Worm (Caenorhabditis elegans) whole organism, L4/young adult: Measurements from ENCODE around the gene F11E6.11.

Source experiments
- W03F9.2 ChIP-seq: fragments of 150-350 bp; optimal IDR thresholded peaks from 2 replicates; lab custom pipeline; 2014; ENCODE audit warnings: missing biosample characterization, missing genetic modification characterization
- dao-5 ChIP-seq: sonication (generic microtip); optimal IDR thresholded peaks from 2 replicates; lab custom pipeline; 2016; ENCODE audit warnings: missing genotype, missing genetic modification characterization, moderate library complexity, missing compliant biosample characterization
- him-1 ChIP-seq: sonication (generic microtip); optimal IDR thresholded peaks from 2 replicates; lab custom pipeline; 2016; ENCODE audit warnings: missing genotype, missing genetic modification reagents, missing genetic modification characterization, missing compliant biosample characterization

F11E6.11 gene

DNA sequence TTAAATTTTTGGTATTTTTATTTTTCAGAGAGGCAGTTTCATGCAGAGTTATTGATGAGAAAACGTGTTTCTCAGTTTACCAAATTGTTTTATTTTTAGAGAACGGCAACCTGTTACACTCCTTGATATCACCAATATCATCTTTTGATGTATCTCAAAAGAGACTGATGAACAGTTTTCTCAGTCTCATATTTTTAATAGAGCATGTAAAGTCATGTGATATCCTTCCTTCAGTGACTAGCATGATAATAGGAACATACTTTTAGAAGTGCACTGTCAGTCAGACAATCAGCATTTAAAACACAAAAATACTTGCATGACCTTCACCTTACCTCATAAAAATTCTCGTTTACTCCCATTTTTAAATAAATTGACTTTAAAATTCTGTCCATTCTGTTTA, at the start of gene F11E6.11:
TSS of gene F11E6.11 (plus strand) at position 325 of the 400 bp plus-strand sequence.
- TF ChIP-seq dao-5 (tag; lab: Kevin White, UChicago): no peak
- TF ChIP-seq W03F9.2 (tag; lab: Kevin White, UChicago): no peak
- TF ChIP-seq him-1: no peak

DNA sequence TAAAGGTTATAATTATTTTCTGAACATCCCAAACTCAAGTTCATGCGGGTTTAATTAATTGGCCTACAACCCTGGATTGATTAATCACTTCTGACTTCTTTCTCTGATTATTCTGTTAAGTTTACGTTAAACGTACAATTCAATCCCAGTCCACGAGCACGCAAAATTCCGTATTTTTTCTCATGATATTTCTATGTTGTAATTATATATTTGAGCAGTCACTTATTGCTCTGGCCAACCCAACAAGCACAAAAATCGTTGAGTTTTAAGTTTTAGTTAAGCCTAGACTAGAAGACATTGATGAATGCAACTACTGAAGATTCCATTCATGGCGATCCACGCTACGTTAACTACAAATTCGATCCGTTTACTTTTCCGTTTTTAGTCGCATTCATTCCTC, 46.7 kb upstream of the F11E6.11 start, which contains the start of gene sru-15:
TSS of gene sru-15 (plus strand) at position 301 of the 400 bp plus-strand sequence.
- TF ChIP-seq W03F9.2 (tag; lab: Kevin White, UChicago) (no peak), him-1 (no peak), dao-5 (tag; lab: Kevin White, UChicago) (no peak)

DNA sequence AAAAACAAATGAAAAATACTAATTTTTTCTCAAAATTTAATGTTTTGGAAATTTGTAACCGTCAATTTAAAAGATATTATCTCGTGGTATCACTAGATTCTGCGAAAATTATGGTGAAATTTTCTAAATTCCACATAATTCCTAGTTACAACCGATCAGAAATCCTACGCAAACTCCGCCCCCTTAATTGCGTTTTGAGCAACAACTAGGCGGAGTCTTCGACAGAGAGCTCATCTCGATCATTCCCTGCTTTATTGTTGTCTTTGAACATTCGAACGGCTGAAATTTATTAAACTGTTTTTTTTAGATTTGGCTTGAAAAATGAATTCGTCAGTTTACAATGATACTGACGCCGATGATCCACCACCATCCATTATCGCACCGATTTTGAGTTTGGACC, 43.2 kb upstream of the F11E6.11 start, which contains the start of gene T02D1.4:
TSS of gene T02D1.4 (plus strand) at position 301 of the 400 bp plus-strand sequence.
- TF ChIP-seq W03F9.2 (tag; lab: Kevin White, UChicago): no peak
- TF ChIP-seq dao-5 (tag; lab: Kevin White, UChicago): no peak
- TF ChIP-seq him-1: no peak

DNA sequence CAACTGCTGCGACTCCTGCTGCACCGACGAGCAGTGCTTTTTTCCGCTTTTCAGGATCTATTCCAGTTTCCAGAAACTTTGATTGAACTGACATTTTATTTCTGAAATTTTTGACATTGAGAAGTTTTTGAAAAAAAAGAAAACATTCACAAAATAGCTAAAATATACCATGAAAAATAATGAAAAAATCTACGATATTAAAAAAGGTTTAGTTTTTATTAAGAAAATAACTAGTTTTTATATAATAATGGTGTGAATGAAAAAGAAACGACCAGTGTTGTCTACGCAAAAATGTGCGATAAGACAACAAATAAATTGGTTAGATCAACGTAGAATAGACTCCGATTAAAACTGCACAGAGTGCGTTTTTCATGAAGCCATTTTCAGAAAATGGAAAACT, 37.1 kb upstream of the F11E6.11 start, which contains the start of gene pmp-4:
TSS of gene pmp-4 (minus strand) at position 101 of the 400 bp plus-strand sequence.
- TF ChIP-seq dao-5 (tag; lab: Kevin White, UChicago): no peak
- TF ChIP-seq W03F9.2 (tag; lab: Kevin White, UChicago): no peak
- TF ChIP-seq him-1: no peak

DNA sequence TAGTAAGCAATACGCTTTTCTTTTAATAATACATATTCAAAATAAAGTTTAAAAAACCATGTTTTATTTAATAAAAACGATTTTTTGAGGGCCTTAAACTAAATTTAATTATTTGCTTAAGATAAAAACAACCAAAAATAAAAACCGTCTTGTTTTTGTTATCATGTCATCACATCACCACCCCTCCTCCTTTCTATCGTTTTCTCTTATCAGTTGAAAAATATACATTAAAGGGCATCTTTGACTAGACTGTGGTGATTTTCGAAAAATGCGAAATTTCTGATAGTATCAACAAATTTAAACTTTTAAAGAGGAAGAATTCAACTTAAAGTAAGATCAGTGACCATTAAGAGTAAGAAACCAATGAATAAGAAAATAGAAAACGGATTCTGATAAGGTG, 36.5 kb upstream of the F11E6.11 start:
- TF ChIP-seq dao-5 (tag; lab: Kevin White, UChicago) (no peak), him-1 (no peak)

DNA sequence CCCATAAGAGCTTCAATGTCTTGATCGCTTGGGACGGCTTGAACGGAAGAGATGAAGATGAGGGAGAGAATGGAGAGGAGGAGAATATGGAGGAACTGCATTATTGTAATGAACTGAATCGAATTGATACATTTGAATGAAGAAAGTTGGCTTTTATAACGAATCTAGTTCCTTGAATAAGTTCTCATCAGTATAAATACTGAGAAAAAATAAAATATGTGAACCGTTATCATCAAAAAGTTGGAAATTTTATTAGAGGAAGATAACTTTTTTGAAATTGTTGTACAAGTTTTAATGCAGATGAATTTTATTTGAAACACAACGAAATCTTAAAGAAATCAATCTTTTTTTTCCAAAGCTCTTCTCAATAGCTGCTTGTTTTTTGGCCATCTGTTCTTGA, 35.6 kb upstream of the F11E6.11 start, which contains the start of gene T02D1.7:
TSS of gene T02D1.7 (minus strand) at position 101 of the 400 bp plus-strand sequence.
- no peak for TF ChIP-seq W03F9.2 (tag; lab: Kevin White, UChicago)
- TF ChIP-seq him-1: no peak
- no peak for TF ChIP-seq dao-5 (tag; lab: Kevin White, UChicago)

DNA sequence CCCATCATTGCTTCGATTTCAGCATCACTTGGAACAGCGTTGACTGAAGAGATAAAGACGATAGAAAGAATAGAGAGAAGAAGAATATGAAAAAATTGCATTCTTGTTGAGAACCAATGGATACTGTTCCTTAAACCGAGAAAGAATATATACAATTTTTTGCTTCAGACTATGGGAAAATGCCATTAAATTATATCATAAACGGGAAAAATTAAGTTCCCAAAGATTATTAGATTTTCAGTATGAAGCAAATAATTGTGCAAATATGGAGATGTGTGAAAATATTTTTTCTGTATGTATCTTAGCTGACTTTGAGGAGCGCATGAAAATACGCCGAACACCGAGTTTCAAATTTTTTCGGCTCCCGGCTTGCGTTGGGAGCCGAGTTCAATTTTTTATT, 35.1 kb upstream of the F11E6.11 start, which contains the start of gene T02D1.9:
TSS of gene T02D1.9 (minus strand) at position 101 of the 400 bp plus-strand sequence.
- no peak for TF ChIP-seq dao-5 (tag; lab: Kevin White, UChicago)

DNA sequence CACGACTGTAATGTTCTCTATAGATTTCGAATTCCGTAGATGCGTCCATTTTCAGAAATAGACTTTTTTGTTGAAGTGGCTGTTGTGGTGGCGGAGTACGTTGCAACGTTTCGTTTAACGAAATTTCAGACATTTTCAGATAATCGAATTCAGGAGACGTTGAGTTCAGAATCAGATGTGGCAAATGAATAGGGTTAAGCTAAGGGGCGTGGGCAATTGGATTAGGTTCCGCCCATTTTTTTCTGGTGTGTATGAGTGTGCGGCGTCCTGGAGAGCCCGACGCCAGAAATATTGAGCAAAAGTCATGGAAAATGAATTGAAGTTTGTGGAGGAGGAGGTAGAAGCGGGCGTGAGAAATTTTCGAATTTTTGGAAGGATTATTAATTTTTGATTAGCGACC, 29.3 kb upstream of the F11E6.11 start:
- TF ChIP-seq W03F9.2 (tag; lab: Kevin White, UChicago) (no peak), him-1 (no peak), dao-5 (tag; lab: Kevin White, UChicago) (no peak)

DNA sequence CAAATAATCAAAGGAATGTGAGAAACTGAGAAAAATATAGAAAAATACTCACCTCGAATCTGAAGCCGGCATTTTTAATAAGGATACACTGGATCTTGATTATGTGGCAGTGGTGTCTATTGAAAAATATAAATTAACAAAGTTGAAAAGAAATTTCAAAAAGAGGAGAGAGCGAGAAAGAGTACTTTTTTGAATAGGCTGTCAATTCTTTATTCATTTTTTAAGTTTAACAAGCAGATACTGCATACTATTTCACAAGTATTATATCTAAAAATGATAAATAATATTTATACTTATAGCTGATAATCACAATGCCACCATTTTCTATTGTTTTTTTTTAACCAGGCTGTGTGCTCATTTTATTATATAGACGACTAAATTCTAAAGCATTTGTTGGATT, 24.9 kb upstream of the F11E6.11 start, which contains the start of gene npr-26:
TSS of gene npr-26 (minus strand) at position 101 of the 400 bp plus-strand sequence.
- TF ChIP-seq him-1 (no peak), W03F9.2 (tag; lab: Kevin White, UChicago) (no peak), dao-5 (tag; lab: Kevin White, UChicago) (no peak)

DNA sequence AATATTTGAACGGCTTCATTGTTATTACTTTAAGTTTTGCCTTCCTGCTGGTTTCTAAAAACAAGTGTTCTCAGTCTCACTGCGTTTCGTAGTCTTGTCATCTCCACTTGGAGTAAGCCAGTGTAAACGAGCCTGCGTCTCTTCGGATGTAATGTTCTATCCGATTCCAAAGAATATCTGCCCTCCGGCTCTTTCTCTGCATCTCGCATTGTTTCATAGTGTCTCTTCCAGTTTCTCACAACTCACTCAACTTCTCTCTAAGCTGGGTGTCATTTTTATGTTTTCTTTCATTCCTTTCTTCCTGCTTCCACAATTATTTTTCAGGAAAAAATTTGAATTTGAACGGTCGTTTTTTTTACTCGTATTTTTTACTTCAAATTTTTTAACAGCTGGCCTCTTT, 15.7 kb upstream of the F11E6.11 start:
- TF ChIP-seq dao-5 (tag; lab: Kevin White, UChicago): no peak
- no peak for TF ChIP-seq W03F9.2 (tag; lab: Kevin White, UChicago)
- TF ChIP-seq him-1: no peak

DNA sequence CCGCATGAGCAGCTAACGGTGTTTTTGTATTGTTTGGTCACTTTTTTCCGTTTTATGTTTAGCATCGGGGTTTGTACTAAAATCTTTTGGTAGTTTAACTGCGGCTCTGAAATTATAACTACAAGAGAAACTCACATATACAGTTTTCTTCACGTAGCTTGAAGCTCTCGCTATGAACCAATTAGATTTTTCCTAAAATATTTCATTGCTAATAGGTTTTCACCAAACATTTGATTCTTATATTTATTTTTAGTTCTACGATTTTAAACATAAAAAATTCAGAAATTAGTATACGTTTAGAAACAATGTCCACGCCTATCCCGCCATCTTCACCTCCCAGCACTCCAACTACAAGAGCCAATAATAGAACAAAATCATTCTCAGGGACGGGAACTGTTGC, 15.2 kb upstream of the F11E6.11 start, which contains the start of gene C06A12.3:
TSS of gene C06A12.3 (plus strand) at position 301 of the 400 bp plus-strand sequence.
- no peak for TF ChIP-seq W03F9.2 (tag; lab: Kevin White, UChicago)
- TF ChIP-seq him-1: no peak
- no peak for TF ChIP-seq dao-5 (tag; lab: Kevin White, UChicago)

DNA sequence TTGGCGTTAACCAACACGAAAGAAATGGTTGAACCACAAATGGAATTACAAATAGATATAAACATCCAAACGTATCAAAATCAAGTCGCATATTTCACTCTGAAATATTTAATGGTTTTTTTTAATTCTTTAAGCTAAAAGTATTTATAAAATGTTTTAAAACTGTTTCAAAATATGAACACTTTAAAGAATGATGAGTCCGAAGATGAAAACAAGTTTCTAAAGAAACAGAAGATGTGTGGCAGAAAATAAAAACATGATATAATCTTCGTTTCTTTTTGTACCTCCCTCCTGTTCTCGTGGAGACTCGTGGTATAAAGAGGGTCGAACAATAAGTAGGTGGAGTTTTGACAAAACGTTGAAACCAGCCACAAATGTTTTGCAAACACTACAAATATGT, 11.3 kb upstream of the F11E6.11 start, which contains the start of gene lact-6:
TSS of gene lact-6 (minus strand) at position 101 of the 400 bp plus-strand sequence.
- no peak for TF ChIP-seq W03F9.2 (tag; lab: Kevin White, UChicago)
- no peak for TF ChIP-seq dao-5 (tag; lab: Kevin White, UChicago)
- no peak for TF ChIP-seq him-1

DNA sequence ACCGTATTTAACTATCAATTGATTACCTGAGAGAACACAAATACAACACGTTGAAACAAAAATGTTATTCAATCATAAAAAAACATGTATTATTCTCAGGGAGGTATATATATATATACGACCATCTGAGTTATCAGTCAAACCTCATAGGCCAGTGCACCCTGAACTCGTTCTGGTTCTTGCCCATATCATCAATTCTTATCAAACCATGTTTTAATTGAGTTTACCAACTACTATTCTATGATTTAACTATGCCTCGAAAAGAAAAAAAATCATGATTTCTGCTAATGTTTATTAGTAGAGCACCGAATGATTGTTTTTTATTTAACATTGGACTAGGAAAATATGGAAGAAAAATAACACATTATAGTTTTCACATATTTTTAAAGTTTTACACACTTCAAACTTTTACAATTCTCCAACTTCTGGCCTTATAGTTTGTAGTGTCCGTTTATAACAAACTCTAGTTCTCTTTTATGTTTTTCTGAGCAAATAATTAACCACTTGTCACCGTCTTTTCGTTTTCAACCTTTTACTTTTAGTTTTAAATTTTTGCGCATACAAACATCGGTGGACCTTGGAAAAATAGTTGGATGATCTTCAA, 10.3 kb upstream of the F11E6.11 start:
- TF ChIP-seq dao-5 (tag; lab: Kevin White, UChicago) (no peak), W03F9.2 (tag; lab: Kevin White, UChicago) (no peak), him-1 (no peak)

DNA sequence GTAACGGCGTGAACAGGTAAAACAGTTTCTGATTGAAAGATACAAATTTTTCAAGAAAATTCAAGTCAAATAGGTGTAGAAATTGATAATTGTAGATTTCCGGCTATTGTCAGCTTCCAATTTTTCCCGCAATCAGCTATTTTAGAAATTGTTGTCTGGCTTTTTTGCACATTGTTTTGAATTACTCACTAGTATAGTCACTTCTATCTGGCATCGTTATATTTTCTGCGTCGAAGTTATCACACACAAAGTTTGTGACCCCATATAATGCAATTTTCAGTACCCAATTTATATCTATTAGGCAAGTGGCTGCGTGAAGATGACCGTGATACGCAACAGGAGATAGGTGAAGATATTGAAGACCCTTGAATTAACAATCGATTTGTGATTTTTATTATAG, 7.4 kb upstream of the F11E6.11 start:
- TF ChIP-seq W03F9.2 (tag; lab: Kevin White, UChicago) (no peak), dao-5 (tag; lab: Kevin White, UChicago) (no peak), him-1 (no peak)

DNA sequence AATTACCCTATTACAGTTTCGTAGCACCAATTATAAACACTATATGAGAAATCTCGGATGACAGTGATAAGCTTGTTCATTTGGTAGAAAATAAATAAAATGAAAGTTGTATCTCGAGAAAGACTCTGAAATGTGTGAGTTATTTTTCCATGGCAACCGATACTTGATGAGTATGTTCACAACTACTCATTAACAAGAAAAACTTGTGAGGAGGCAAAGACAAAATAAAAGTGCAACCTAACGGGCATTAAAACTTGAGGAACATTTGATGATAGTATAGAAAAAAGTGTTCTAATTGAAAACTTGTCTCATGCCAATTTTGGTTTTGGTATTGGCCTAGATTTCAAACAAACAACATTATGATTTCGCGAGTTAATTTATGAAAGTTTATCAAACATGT, 6.1 kb upstream of the F11E6.11 start, which contains the start of gene gcy-27:
TSS of gene gcy-27 (minus strand) at position 101 of the 400 bp plus-strand sequence.
- TF ChIP-seq dao-5 (tag; lab: Kevin White, UChicago): no peak
- TF ChIP-seq W03F9.2 (tag; lab: Kevin White, UChicago): no peak
- no peak for TF ChIP-seq him-1
